Worm (Caenorhabditis elegans) whole organism, L3 larva: ENCODE measurements around the gene R31.2.

Experiments used
- aly-2 ChIP-seq: fragments of 150-350 bp; optimal IDR thresholded peaks from 2 replicates; lab custom pipeline; 2014; ENCODE audit warnings: missing biosample characterization, missing genetic modification characterization
- ceh-16 ChIP-seq: sonication (generic microtip); optimal IDR thresholded peaks from 2 replicates; lab custom pipeline; 2017; ENCODE audit warnings: missing biosample characterization, missing genetic modification characterization
- egl-27 ChIP-seq: sonication (generic microtip); optimal IDR thresholded peaks from 4 replicates; lab custom pipeline; 2017; ENCODE audit warnings: missing biosample characterization, missing genetic modification reagents, missing genetic modification characterization
- elt-1 ChIP-seq: fragments of 150-350 bp; optimal IDR thresholded peaks from 2 replicates; lab custom pipeline; 2014; ENCODE audit warnings: missing biosample characterization, missing genetic modification characterization
- fos-1 ChIP-seq: fragments of 150-350 bp; optimal IDR thresholded peaks from 2 replicates; lab custom pipeline; 2014; ENCODE audit warnings: missing biosample characterization, missing genetic modification characterization
- lin-39 ChIP-seq: fragments of 150-350 bp; optimal IDR thresholded peaks from 2 replicates; lab custom pipeline; 2018; ENCODE audit warnings: missing biosample characterization, missing genetic modification reagents, missing genetic modification characterization
- nhr-11 ChIP-seq: fragments of 150-350 bp; optimal IDR thresholded peaks from 2 replicates; lab custom pipeline; 2014; ENCODE audit warnings: missing biosample characterization, missing genetic modification characterization
- nhr-237 ChIP-seq: fragments of 150-350 bp; optimal IDR thresholded peaks from 2 replicates; lab custom pipeline; 2014; ENCODE audit warnings: missing biosample characterization, missing genetic modification characterization
- nhr-28 ChIP-seq: fragments of 150-350 bp; optimal IDR thresholded peaks from 2 replicates; lab custom pipeline; 2014; ENCODE audit warnings: missing biosample characterization, missing genetic modification characterization
- nhr-76 ChIP-seq: fragments of 150-350 bp; sonication (generic microtip); optimal IDR thresholded peaks from 5 replicates; lab custom pipeline; 2014; ENCODE audit warnings: missing biosample characterization, missing genetic modification characterization
- pqm-1 ChIP-seq: fragments of 150-350 bp; optimal IDR thresholded peaks from 2 replicates; lab custom pipeline; 2017; ENCODE audit warnings: missing biosample characterization, missing genetic modification characterization, inconsistent platforms

- TF ChIP-seq fos-1 (no peak), aly-2 (tag; lab: Kevin White, UChicago) (no peak), nhr-11 (tag; lab: Kevin White, UChicago) (no peak), ceh-16 (tag; lab: Kevin White, UChicago) (no peak), nhr-28 (tag; lab: Kevin White, UChicago) (no peak), nhr-76 (tag; lab: Kevin White, UChicago) (no peak), elt-1 (tag; lab: Kevin White, UChicago) (no peak), lin-39 (tag; lab: Kevin White, UChicago) (no peak), nhr-237 (no peak), egl-27 (tag; lab: Kevin White, UChicago) (no peak), pqm-1 (no peak)
These were observed 19.8 kb upstream of the R31.2 start for ce11 chrV:11897604-11898003.
